Fruit fly (Drosophila melanogaster): Measurements from ENCODE around the gene Der-1.

dm6 chr2L:1975473-1975872 lies 1.7 kb downstream of the Der-1 start:
- TF ChIP-seq OdsH (GFP tag; optimal IDR thresholded peaks at IDR 0.05): no peak
- TF ChIP-seq Sox102F (GFP tag; optimal IDR thresholded peaks at IDR 0.05): no peak
- no peak for TF ChIP-seq Lpt (GFP tag; optimal IDR thresholded peaks at IDR 0.05)
- no peak for TF ChIP-seq CG3032 (tag; optimal IDR thresholded peaks at IDR 0.05)
- no peak for TF ChIP-seq Met (GFP tag; optimal IDR thresholded peaks at IDR 0.05)
- no peak for TF ChIP-seq CG15336 (GFP tag; IDR thresholded peaks at IDR 0.05)
- no peak for TF ChIP-seq CG6854 (GFP tag; optimal IDR thresholded peaks at IDR 0.05)
- no peak for TF ChIP-seq spab (GFP tag; optimal IDR thresholded peaks at IDR 0.05)

Data from whole organism, prepupa.